Worm (Caenorhabditis elegans): ENCODE results near the gene nurf-1.

nurf-1 gene

ce11 chrII:14388213-14388612 is 2.3 kb upstream of the nurf-1 start, which contains the start of gene F26H11.8:
Gene F26H11.8 (plus strand): TSS chrII:14388513.
- no peak for TF ChIP-seq unc-62 (GFP tag; optimal IDR thresholded peaks at IDR 0.05)

ce11 chrII:14393766-14394165 is 3.3 kb downstream of the nurf-1 start:
- no peak for TF ChIP-seq unc-62 (GFP tag; optimal IDR thresholded peaks at IDR 0.05)

- no peak for TF ChIP-seq unc-62 (GFP tag; optimal IDR thresholded peaks at IDR 0.05)
Measured at ce11 chrII:14399595-14399994, 9.1 kb downstream of the nurf-1 start.

- TF ChIP-seq unc-62 (GFP tag; optimal IDR thresholded peaks at IDR 0.05): no peak
Measured at ce11 chrII:14401098-14401497, 10.6 kb downstream of the nurf-1 start.

- no peak for TF ChIP-seq unc-62 (GFP tag; optimal IDR thresholded peaks at IDR 0.05)
Measured at ce11 chrII:14404266-14404665, 13.8 kb downstream of the nurf-1 start.

ce11 chrII:14404741-14405488 is 14.4 kb downstream of the nurf-1 start:
- TF ChIP-seq unc-62 (GFP tag; optimal IDR thresholded peaks at IDR 0.05): no peak

ce11 chrII:14405489-14406059 is 15.1 kb downstream of the nurf-1 start:
- no peak for TF ChIP-seq unc-62 (GFP tag; optimal IDR thresholded peaks at IDR 0.05)

- TF ChIP-seq unc-62 (GFP tag; optimal IDR thresholded peaks at IDR 0.05): no peak
Measured at ce11 chrII:14406117-14406935, 15.8 kb downstream of the nurf-1 start.

ce11 chrII:14407332-14408270 is 17.1 kb downstream of the nurf-1 start:
- no peak for TF ChIP-seq unc-62 (GFP tag; optimal IDR thresholded peaks at IDR 0.05)

ce11 chrII:14408312-14408711 is 17.8 kb downstream of the nurf-1 start, which contains the start of gene F26H11.4:
Gene F26H11.4 (plus strand): TSS chrII:14408612.
- no peak for TF ChIP-seq unc-62 (GFP tag; optimal IDR thresholded peaks at IDR 0.05)

ce11 chrII:14410768-14411167 is 20.3 kb downstream of the nurf-1 start, which contains the start of gene dsb-2:
Gene dsb-2 (plus strand): TSS chrII:14411095.
- no peak for TF ChIP-seq unc-62 (GFP tag; optimal IDR thresholded peaks at IDR 0.05)

ce11 chrII:14413035-14413525 is 22.6 kb downstream of the nurf-1 start, which contains the start of gene exl-1:
Gene exl-1 (minus strand): TSS chrII:14413475.
- TF ChIP-seq unc-62 (GFP tag; optimal IDR thresholded peaks at IDR 0.05): no peak

- TF ChIP-seq unc-62 (GFP tag; optimal IDR thresholded peaks at IDR 0.05): no peak
Measured at ce11 chrII:14413709-14414108, 23.2 kb downstream of the nurf-1 start.

ce11 chrII:14415427-14415826 is 24.9 kb downstream of the nurf-1 start:
- TF ChIP-seq unc-62 (GFP tag; optimal IDR thresholded peaks at IDR 0.05): no peak

- TF ChIP-seq unc-62 (GFP tag; optimal IDR thresholded peaks at IDR 0.05): no peak
Measured at ce11 chrII:14416988-14417387, 26.5 kb downstream of the nurf-1 start.

Data from whole organism, dauer.